Worm (Caenorhabditis elegans) whole organism, early embryonic: ENCODE results near the gene unc-7.

Experiments
- aly-1 ChIP-seq: sonication (generic microtip); optimal IDR thresholded peaks from 2 replicates; lab custom pipeline; 2016; ENCODE audit warnings: missing genetic modification characterization, missing compliant biosample characterization
- ceh-36 ChIP-seq: sonication (generic microtip); optimal IDR thresholded peaks from 2 replicates; lab custom pipeline; 2016; ENCODE audit warnings: missing genetic modification characterization, inconsistent platforms, missing compliant biosample characterization
- pes-1 ChIP-seq: fragments of 200-800 bp; sonication (Bioruptor generic); IDR thresholded peaks from 2 replicates; pipeline ENCODE4 v1.3.6; 2022; ENCODE audit warnings: missing genetic modification reagents, missing genetic modification characterization, missing compliant biosample characterization
- scrt-1 ChIP-seq: fragments of 200-800 bp; sonication (Bioruptor generic); IDR thresholded peaks from 2 replicates; pipeline ENCODE4 v1.3.6; 2022; ENCODE audit warnings: missing genetic modification characterization, missing compliant biosample characterization
- sea-1 ChIP-seq: fragments of 200-800 bp; sonication (Bioruptor generic); conservative IDR thresholded peaks from 2 replicates; pipeline ENCODE4 v1.3.6; 2022; ENCODE audit warnings: missing genetic modification characterization, missing compliant biosample characterization
- tra-4 ChIP-seq: sonication (generic microtip); optimal IDR thresholded peaks from 2 replicates; lab custom pipeline; 2017; ENCODE audit warnings: missing genetic modification characterization, missing compliant biosample characterization

- TF ChIP-seq sea-1 (GFP tag; lab: Robert Waterston, UW) (no peak), aly-1 (no peak), pes-1 (GFP tag; lab: Robert Waterston, UW) (no peak), scrt-1 (no peak), ceh-36 (no peak), tra-4 (no peak)
Observed at ce11 chrX:15115748-15116147, 31.8 kb downstream of the unc-7 start.
